Fruit fly (Drosophila melanogaster): ENCODE data around the gene Cyp318a1.
A peak's percentile ranks its signal among the peaks of the same experiment; 100 is the strongest.

Cyp318a1 gene

dm6 chrX:12035207-12035606 lies 2.8 kb downstream of the Cyp318a1 start:
- TF ChIP-seq kay (GFP tag; ENCODE audit: borderline replicate concordance) (no peak), pad (GFP tag; optimal IDR thresholded peaks at IDR 0.05) (no peak), CG1620 (GFP tag; optimal IDR thresholded peaks at IDR 0.05) (no peak), CG7045 (GFP tag; optimal IDR thresholded peaks at IDR 0.05) (no peak), CG33017 (tag; optimal IDR thresholded peaks at IDR 0.05) (no peak), ovo (GFP tag; optimal IDR thresholded peaks at IDR 0.05) (no peak), bab1 (GFP tag; optimal IDR thresholded peaks at IDR 0.05) (peak; percentile 47)

DNA sequence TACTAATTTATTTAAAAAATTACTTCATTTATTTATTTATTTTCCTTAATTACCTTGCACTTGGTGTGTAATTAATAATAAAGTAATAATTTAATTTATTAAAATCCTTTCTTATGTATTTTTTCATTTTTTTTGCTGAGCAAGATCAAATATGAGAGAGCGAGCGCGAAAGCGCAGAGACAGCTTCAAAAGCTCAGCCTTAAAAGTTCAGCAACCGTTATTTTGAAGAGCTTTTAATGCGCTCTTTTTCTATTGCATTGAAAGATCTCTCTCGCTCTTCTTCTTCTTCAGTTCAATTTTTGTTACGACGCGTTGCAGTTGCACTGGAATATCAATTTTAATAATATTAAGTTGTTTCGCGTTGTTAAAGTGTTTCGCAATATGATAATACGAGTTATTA lies 11.0 kb downstream of the Cyp318a1 start, which contains the start of gene Ten-a:
Ten-a (plus strand) TSS at position 301 of the 400 bp plus-strand sequence.
- TF ChIP-seq CG12768 (GFP tag; optimal IDR thresholded peaks at IDR 0.05) (no peak), CG11617 (GFP tag; optimal IDR thresholded peaks at IDR 0.05) (no peak), Crg-1 (GFP tag; optimal IDR thresholded peaks at IDR 0.05) (no peak), CG1620 (GFP tag; optimal IDR thresholded peaks at IDR 0.05) (no peak), cic (GFP tag; optimal IDR thresholded peaks at IDR 0.05) (no peak), tj (GFP tag; optimal IDR thresholded peaks at IDR 0.05) (no peak)

DNA sequence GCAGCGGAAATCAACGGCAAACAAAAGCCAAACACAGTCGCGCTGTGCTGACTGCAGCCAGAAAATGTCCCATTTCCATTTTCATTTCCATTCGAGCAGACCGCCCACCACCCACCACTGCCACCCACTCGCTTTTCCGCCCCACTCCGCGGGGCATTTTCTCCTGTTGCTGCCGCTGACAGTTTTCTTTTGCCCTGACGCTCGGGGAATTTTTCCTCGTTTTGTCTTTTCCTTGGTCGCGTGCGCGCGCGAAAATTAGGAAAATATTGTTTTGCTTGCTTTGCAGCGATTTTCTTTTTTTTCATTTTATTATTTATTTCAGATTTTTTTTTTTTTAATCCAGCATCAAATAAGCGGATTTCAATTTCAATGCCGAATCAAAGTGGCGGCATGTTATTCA lies 17.9 kb downstream of the Cyp318a1 start:
- TF ChIP-seq CG12768 (GFP tag; optimal IDR thresholded peaks at IDR 0.05) (no peak), Clk (GFP tag; optimal IDR thresholded peaks at IDR 0.05) (no peak), ovo (GFP tag; optimal IDR thresholded peaks at IDR 0.05) (no peak), CG14711 (tag; optimal IDR thresholded peaks at IDR 0.05) (no peak), CG5204 (GFP tag; optimal IDR thresholded peaks at IDR 0.05) (no peak), kay (GFP tag; ENCODE audit: borderline replicate concordance) (no peak), bab1 (GFP tag; optimal IDR thresholded peaks at IDR 0.05) (no peak), Mnt (GFP tag; optimal IDR thresholded peaks at IDR 0.05) (no peak), CG7101 (tag; optimal IDR thresholded peaks at IDR 0.05) (no peak), cnc (optimal IDR thresholded peaks at IDR 0.05) (no peak), Hr96 (GFP tag; optimal IDR thresholded peaks at IDR 0.05) (no peak), Crg-1 (GFP tag; optimal IDR thresholded peaks at IDR 0.05) (no peak), CG7045 (GFP tag; optimal IDR thresholded peaks at IDR 0.05) (no peak), tj (GFP tag; optimal IDR thresholded peaks at IDR 0.05) (no peak)

DNA sequence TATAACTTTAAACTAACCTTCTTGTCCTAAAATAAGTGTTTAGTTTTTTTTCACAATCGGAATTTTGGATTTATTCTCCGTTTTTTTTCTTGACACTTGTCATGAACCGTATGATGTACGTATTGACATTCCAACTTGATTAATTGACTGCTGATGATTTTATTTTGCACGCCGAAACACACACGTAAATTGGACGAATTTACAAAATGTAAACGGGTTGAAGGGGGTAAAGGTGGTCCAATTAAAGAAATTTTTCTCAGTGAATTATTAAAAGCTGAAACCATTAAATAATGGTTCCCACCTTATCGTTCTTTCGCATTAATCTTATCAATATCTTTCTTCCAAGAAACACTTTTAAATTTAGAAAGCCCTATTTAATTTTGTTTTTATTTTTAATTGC lies 24.1 kb downstream of the Cyp318a1 start, which contains the start of gene Uch-L5R:
Uch-L5R (minus strand) TSS at position 101 of the 400 bp plus-strand sequence.
- TF ChIP-seq pad (GFP tag; optimal IDR thresholded peaks at IDR 0.05) (no peak), toe (GFP tag; optimal IDR thresholded peaks at IDR 0.05) (no peak), CG1620 (GFP tag; optimal IDR thresholded peaks at IDR 0.05) (no peak), tj (GFP tag; optimal IDR thresholded peaks at IDR 0.05) (no peak), CG7045 (GFP tag; optimal IDR thresholded peaks at IDR 0.05) (no peak), Hr96 (GFP tag; optimal IDR thresholded peaks at IDR 0.05) (no peak), CG12768 (GFP tag; optimal IDR thresholded peaks at IDR 0.05) (no peak), bab1 (GFP tag; optimal IDR thresholded peaks at IDR 0.05) (no peak), CG7101 (tag; optimal IDR thresholded peaks at IDR 0.05) (no peak), kay (GFP tag; ENCODE audit: borderline replicate concordance) (no peak), Mnt (GFP tag; optimal IDR thresholded peaks at IDR 0.05) (no peak), CG33017 (tag; optimal IDR thresholded peaks at IDR 0.05) (no peak), ovo (GFP tag; optimal IDR thresholded peaks at IDR 0.05) (no peak), cic (GFP tag; optimal IDR thresholded peaks at IDR 0.05) (no peak), Crg-1 (GFP tag; optimal IDR thresholded peaks at IDR 0.05) (no peak), CG14711 (tag; optimal IDR thresholded peaks at IDR 0.05) (no peak), CG11617 (GFP tag; optimal IDR thresholded peaks at IDR 0.05) (no peak)

DNA sequence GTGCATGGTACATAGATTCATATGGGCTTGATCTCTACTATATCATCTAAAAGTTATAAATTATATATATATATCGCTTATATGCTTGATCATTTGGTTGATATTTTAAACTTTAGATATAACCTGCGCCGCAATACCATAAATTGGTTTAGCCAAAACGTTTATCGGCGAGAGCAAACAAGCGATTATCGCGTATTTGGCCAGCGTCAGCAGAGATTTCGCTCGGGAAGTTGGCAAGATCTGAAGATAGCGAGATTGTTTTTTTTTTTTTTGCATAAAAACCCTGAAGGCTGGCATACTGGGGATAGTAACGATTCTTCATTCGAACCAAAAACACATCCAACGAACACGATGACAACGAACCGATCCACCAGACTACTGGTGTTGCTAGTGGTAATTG lies 27.1 kb downstream of the Cyp318a1 start, which contains the start of gene Muc11A:
Muc11A (plus strand) TSS at position 301 of the 400 bp plus-strand sequence.
- no peak for TF ChIP-seq CG14711 (tag; optimal IDR thresholded peaks at IDR 0.05)

- TF ChIP-seq CG5204 (GFP tag; optimal IDR thresholded peaks at IDR 0.05): no peak
Measured at dm6 chrX:12070137-12070536, 37.7 kb downstream of the Cyp318a1 start, which contains the start of gene CG34323. TSS of gene CG34323 (plus strand) at chrX:12070437.

DNA sequence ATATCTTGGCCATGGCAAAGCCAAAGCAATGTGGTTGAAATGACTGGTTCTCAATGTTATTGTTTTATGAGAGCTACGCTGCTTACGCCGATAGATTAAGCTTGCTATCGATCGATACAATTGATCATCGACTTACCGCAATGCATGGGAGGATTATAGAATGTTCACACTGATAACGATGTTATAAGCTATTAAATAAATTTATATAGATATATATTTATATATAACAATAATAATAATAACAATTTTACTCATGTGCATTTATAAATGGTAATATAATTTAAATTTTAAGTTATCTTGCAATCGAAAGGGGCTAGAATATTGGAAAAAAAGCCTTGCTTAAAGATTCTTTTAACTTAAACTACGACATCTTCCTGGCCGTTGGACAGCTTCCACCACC lies 40.3 kb downstream of the Cyp318a1 start, which contains the start of gene moon:
moon (minus strand) TSS at position 101 of the 400 bp plus-strand sequence.
- TF ChIP-seq CG1620 (GFP tag; optimal IDR thresholded peaks at IDR 0.05) (no peak), kay (GFP tag; ENCODE audit: borderline replicate concordance) (no peak), Mnt (GFP tag; optimal IDR thresholded peaks at IDR 0.05) (no peak), CG14711 (tag; optimal IDR thresholded peaks at IDR 0.05) (no peak), toe (GFP tag; optimal IDR thresholded peaks at IDR 0.05) (no peak), cnc (optimal IDR thresholded peaks at IDR 0.05) (no peak), CG7101 (tag; optimal IDR thresholded peaks at IDR 0.05) (no peak), tj (GFP tag; optimal IDR thresholded peaks at IDR 0.05) (no peak), CG33017 (tag; optimal IDR thresholded peaks at IDR 0.05) (no peak), CG11617 (GFP tag; optimal IDR thresholded peaks at IDR 0.05) (no peak)

- no peak for TF ChIP-seq CG11617 (GFP tag; optimal IDR thresholded peaks at IDR 0.05)
- no peak for TF ChIP-seq CG5204 (GFP tag; optimal IDR thresholded peaks at IDR 0.05)
- no peak for TF ChIP-seq CG14711 (tag; optimal IDR thresholded peaks at IDR 0.05)
- no peak for TF ChIP-seq Mnt (GFP tag; optimal IDR thresholded peaks at IDR 0.05)
- no peak for TF ChIP-seq ovo (GFP tag; optimal IDR thresholded peaks at IDR 0.05)
- no peak for TF ChIP-seq CG1620 (GFP tag; optimal IDR thresholded peaks at IDR 0.05)
- TF ChIP-seq Clk (GFP tag; optimal IDR thresholded peaks at IDR 0.05): no peak
- no peak for TF ChIP-seq cnc (optimal IDR thresholded peaks at IDR 0.05)
- TF ChIP-seq bab1 (GFP tag; optimal IDR thresholded peaks at IDR 0.05): no peak
- no peak for TF ChIP-seq Crg-1 (GFP tag; optimal IDR thresholded peaks at IDR 0.05)
- no peak for TF ChIP-seq cic (GFP tag; optimal IDR thresholded peaks at IDR 0.05)
Measured at dm6 chrX:12073637-12074036, 41.2 kb downstream of the Cyp318a1 start.
